Fruit fly (Drosophila melanogaster) whole organism, adult: ENCODE results near the gene PDCD-5.

Experiments
- CG33017 ChIP-seq: fragments of 200-800 bp; sonication (Bioruptor generic); optimal IDR thresholded peaks from 2 replicates; lab custom pipeline; 2018; ENCODE audit warnings: missing biosample characterization, mild to moderate bottlenecking, missing genetic modification characterization, moderate library complexity
- CG5204 ChIP-seq: fragments of 200-800 bp; sonication (Bioruptor generic); optimal IDR thresholded peaks from 2 replicates; lab custom pipeline; 2016; ENCODE audit warnings: missing biosample characterization, missing genetic modification characterization
- CG7045 ChIP-seq: fragments of 200-800 bp; sonication (Bioruptor generic); optimal IDR thresholded peaks from 2 replicates; lab custom pipeline; 2017; ENCODE audit warnings: missing biosample characterization, mild to moderate bottlenecking, missing genetic modification characterization
- tj ChIP-seq: fragments of 200-800 bp; sonication (Bioruptor generic); optimal IDR thresholded peaks from 3 replicates; lab custom pipeline; 2017; ENCODE audit warnings: missing biosample characterization, mild to moderate bottlenecking, missing genetic modification characterization, moderate library complexity

DNA sequence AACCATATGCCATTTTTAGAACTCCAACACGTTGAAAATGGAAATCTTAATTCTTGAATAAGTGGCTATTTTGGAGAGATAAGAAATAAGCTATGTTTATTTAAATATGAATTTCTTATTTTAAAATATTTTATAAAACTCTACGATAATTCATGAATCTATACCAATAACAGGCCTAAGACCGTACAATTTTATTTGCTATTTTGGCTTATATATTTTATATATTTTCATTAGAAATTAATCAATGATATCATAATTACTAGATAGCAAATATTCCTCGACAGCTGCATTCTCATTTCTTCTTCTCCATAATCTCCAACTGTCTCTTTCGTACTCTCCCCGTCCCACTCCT is 19.9 kb downstream of the PDCD-5 start:
- no peak for TF ChIP-seq CG5204 (GFP tag; lab: Kevin White, UChicago)
- TF ChIP-seq CG33017 (tag; lab: Kevin White, UChicago) = no peak
- no peak for TF ChIP-seq tj (GFP tag; lab: Kevin White, UChicago)
- no peak for TF ChIP-seq CG7045
